Fruit fly (Drosophila melanogaster): ENCODE results near the gene CG17816.

The CG17816 gene

dm6 chr3R:7892246-7893000, 5.9 kb upstream of the CG17816 start (continued):
- TF ChIP-seq Sox14 (GFP tag; optimal IDR thresholded peaks at IDR 0.05) (no peak), achi (GFP tag; optimal IDR thresholded peaks at IDR 0.05) (peak; percentile 54), acj6 (GFP tag; optimal IDR thresholded peaks at IDR 0.05) (peak; percentile 38), esn (GFP tag; optimal IDR thresholded peaks at IDR 0.05) (peak; percentile 14), CG6276 (GFP tag; optimal IDR thresholded peaks at IDR 0.05) (peak; percentile 45), CG1621 (tag; optimal IDR thresholded peaks at IDR 0.05) (peak; percentile 25), OdsH (GFP tag; optimal IDR thresholded peaks at IDR 0.05) (peak; percentile 57), Hr38 (GFP tag; optimal IDR thresholded peaks at IDR 0.05) (no peak), Blimp-1 (GFP tag; optimal IDR thresholded peaks at IDR 0.05) (no peak)

dm6 chr3R:7891031-7891430, 4.5 kb upstream of the CG17816 start, which contains the start of gene wtrw:
Gene wtrw, plus strand, starts transcription at chr3R:7891331.
- TF ChIP-seq Met (GFP tag; optimal IDR thresholded peaks at IDR 0.05) (no peak), CG11294 (GFP tag; IDR thresholded peaks at IDR 0.05) (no peak), Hr39 (GFP tag; optimal IDR thresholded peaks at IDR 0.05) (no peak), Eip75B (GFP tag; optimal IDR thresholded peaks at IDR 0.05) (no peak), lz (GFP tag; optimal IDR thresholded peaks at IDR 0.05) (no peak), vri (GFP tag; optimal IDR thresholded peaks at IDR 0.05) (no peak), Hr4 (GFP tag; optimal IDR thresholded peaks at IDR 0.05) (no peak), OdsH (GFP tag; optimal IDR thresholded peaks at IDR 0.05) (no peak), acj6 (GFP tag; optimal IDR thresholded peaks at IDR 0.05) (no peak), CG1621 (tag; optimal IDR thresholded peaks at IDR 0.05) (no peak), ss (GFP tag; optimal IDR thresholded peaks at IDR 0.05) (no peak), CG8319 (GFP tag; optimal IDR thresholded peaks at IDR 0.05) (no peak), Smox (GFP tag; optimal IDR thresholded peaks at IDR 0.05) (no peak)

dm6 chr3R:7886859-7887190, 292 bp upstream of the CG17816 start, which contains the start of gene ArgRS-m:
Gene ArgRS-m, plus strand, starts transcription at chr3R:7887045.
- TF ChIP-seq spab (GFP tag; optimal IDR thresholded peaks at IDR 0.05), result no peak
- no peak for TF ChIP-seq CG6792 (GFP tag; optimal IDR thresholded peaks at IDR 0.05)
- peak; percentile 69 for TF ChIP-seq eg (GFP tag; IDR thresholded peaks at IDR 0.05)
- TF ChIP-seq CG7368 (GFP tag; optimal IDR thresholded peaks at IDR 0.05), result peak; percentile 63
- peak; percentile 15 for TF ChIP-seq CG11902 (GFP tag; optimal IDR thresholded peaks at IDR 0.05)
- peak; percentile 61 for TF ChIP-seq CG3919 (GFP tag; optimal IDR thresholded peaks at IDR 0.05)
- TF ChIP-seq fd85E (GFP tag; optimal IDR thresholded peaks at IDR 0.05), result no peak
- TF ChIP-seq CG32006 (GFP tag; optimal IDR thresholded peaks at IDR 0.05), result peak; percentile 64
- peak; percentile 61 for TF ChIP-seq Sox15 (GFP tag; optimal IDR thresholded peaks at IDR 0.05)
- no peak for TF ChIP-seq CG9139 (GFP tag; optimal IDR thresholded peaks at IDR 0.05)
- peak; percentile 10 for TF ChIP-seq CG4318 (GFP tag; optimal IDR thresholded peaks at IDR 0.05)
- TF ChIP-seq Hr38 (GFP tag; optimal IDR thresholded peaks at IDR 0.05), result no peak
- TF ChIP-seq Eip75B (GFP tag; optimal IDR thresholded peaks at IDR 0.05), result peak; percentile 67
- TF ChIP-seq Eip78C (GFP tag), result peak; percentile 79
- TF ChIP-seq cyc (GFP tag; optimal IDR thresholded peaks at IDR 0.05), result peak; percentile 50
- TF ChIP-seq topi (GFP tag; optimal IDR thresholded peaks at IDR 0.05), result peak; percentile 59
- TF ChIP-seq dsx (GFP tag; optimal IDR thresholded peaks at IDR 0.05; ENCODE audit: poor library complexity, severe bottlenecking), result no peak
- no peak for TF ChIP-seq Blimp-1 (GFP tag; optimal IDR thresholded peaks at IDR 0.05)
- TF ChIP-seq svp (GFP tag), result peak; percentile 83
- TF ChIP-seq CG6163 (GFP tag; IDR thresholded peaks at IDR 0.05), result peak; percentile 75
- peak; percentile 19 for TF ChIP-seq dac (GFP tag; optimal IDR thresholded peaks at IDR 0.05)
- TF ChIP-seq CG34406 (GFP tag; optimal IDR thresholded peaks at IDR 0.05), result peak; percentile 53
- peak; percentile 33 for TF ChIP-seq CG6808 (GFP tag; optimal IDR thresholded peaks at IDR 0.05)
- TF ChIP-seq CG8319 (GFP tag; optimal IDR thresholded peaks at IDR 0.05), result peak; percentile 41
- TF ChIP-seq CG3032 (tag; optimal IDR thresholded peaks at IDR 0.05), result peak; percentile 30
- TF ChIP-seq CG15336 (GFP tag; IDR thresholded peaks at IDR 0.05), result peak; percentile 74
- TF ChIP-seq CG11762 (GFP tag; optimal IDR thresholded peaks at IDR 0.05; ENCODE audit: insufficient read depth), result no peak
- TF ChIP-seq net (GFP tag; optimal IDR thresholded peaks at IDR 0.05), result peak; percentile 48
- TF ChIP-seq esn (GFP tag; optimal IDR thresholded peaks at IDR 0.05), result peak; percentile 73
- peak; percentile 72 for TF ChIP-seq acj6 (GFP tag; optimal IDR thresholded peaks at IDR 0.05)
- peak; percentile 67 for TF ChIP-seq pdm3 (GFP tag; optimal IDR thresholded peaks at IDR 0.05)
- peak; percentile 79 for TF ChIP-seq Hr4 (GFP tag; optimal IDR thresholded peaks at IDR 0.05)
- TF ChIP-seq lz (GFP tag; optimal IDR thresholded peaks at IDR 0.05), result peak; percentile 66
- no peak for TF ChIP-seq CG6276 (GFP tag; optimal IDR thresholded peaks at IDR 0.05)
- TF ChIP-seq CG1621 (tag; optimal IDR thresholded peaks at IDR 0.05), result peak; percentile 19
- no peak for TF ChIP-seq Gug (GFP tag; IDR thresholded peaks at IDR 0.05)
- peak; percentile 16 for TF ChIP-seq vri (GFP tag; optimal IDR thresholded peaks at IDR 0.05)
- peak; percentile 39; the same call in 1 of the 3 replicates for TF ChIP-seq CG8119 (GFP tag; IDR thresholded peaks at IDR 0.05)
